Worm (Caenorhabditis elegans) whole organism, midembryonic: Measurements from ENCODE around the gene ugt-10.

ENCODE experiments used
- T22C8.4 ChIP-seq: fragments of 200-800 bp; sonication (Bioruptor generic); IDR thresholded peaks from 2 replicates; pipeline ENCODE4 v1.3.6; 2022; ENCODE audit warnings: missing genetic modification characterization, missing compliant biosample characterization
- cog-1 ChIP-seq: sonication (generic microtip); optimal IDR thresholded peaks from 2 replicates; lab custom pipeline; 2016; ENCODE audit warnings: missing genetic modification characterization, missing compliant biosample characterization
- flt-1 ChIP-seq: fragments of 200-800 bp; sonication (Bioruptor generic); IDR thresholded peaks from 2 replicates; pipeline ENCODE4 v1.3.6; 2022; ENCODE audit warnings: missing genetic modification characterization, missing compliant biosample characterization
- klf-2 ChIP-seq: fragments of 200-800 bp; sonication (Bioruptor generic); conservative IDR thresholded peaks from 2 replicates; pipeline ENCODE4 v1.3.6; 2022; ENCODE audit warnings: missing genetic modification reagents, missing genetic modification characterization, missing compliant biosample characterization
- med-1 ChIP-seq: sonication (generic microtip); optimal IDR thresholded peaks from 2 replicates; lab custom pipeline; 2017; ENCODE audit warnings: missing genetic modification characterization, mild to moderate bottlenecking, missing compliant biosample characterization, antibody characterized with exemption, missing genetic modification reagents; ENCODE audit not compliant: insufficient read depth
- ref-1 ChIP-seq: fragments of 200-800 bp; sonication (Bioruptor generic); conservative IDR thresholded peaks from 2 replicates; pipeline ENCODE4 v1.3.6; 2022; ENCODE audit warnings: missing genetic modification reagents, missing genetic modification characterization, missing compliant biosample characterization
- tab-1 ChIP-seq: fragments of 200-800 bp; sonication (Bioruptor generic); IDR thresholded peaks from 2 replicates; pipeline ENCODE4 v1.3.6; 2022; ENCODE audit warnings: missing genetic modification characterization, missing compliant biosample characterization
- ztf-23 ChIP-seq: fragments of 200-800 bp; sonication (Bioruptor generic); IDR thresholded peaks from 2 replicates; pipeline ENCODE4 v1.3.6; 2022; ENCODE audit warnings: missing genetic modification reagents, missing genetic modification characterization, missing compliant biosample characterization
- ztf-29 ChIP-seq: fragments of 200-800 bp; sonication (Bioruptor generic); IDR thresholded peaks from 2 replicates; pipeline ENCODE4 v1.3.6; 2022; ENCODE audit warnings: missing genetic modification reagents, missing genetic modification characterization, missing compliant biosample characterization

- TF ChIP-seq ref-1 (GFP tag; lab: Robert Waterston, UW): no peak
- no peak for TF ChIP-seq flt-1
- no peak for TF ChIP-seq klf-2 (GFP tag; lab: Robert Waterston, UW)
- no peak for TF ChIP-seq tab-1 (GFP tag; lab: Robert Waterston, UW)
- no peak for TF ChIP-seq T22C8.4 (GFP tag; lab: Robert Waterston, UW)
- no peak for TF ChIP-seq ztf-29
- no peak for TF ChIP-seq ztf-23
- TF ChIP-seq cog-1 (tag; lab: Kevin White, UChicago): no peak
- TF ChIP-seq med-1 (GFP tag; lab: Kevin White, UChicago): no peak
Measured at ce11 chrV:4867535-4867934, 32.4 kb downstream of the ugt-10 start.
